Worm (Caenorhabditis elegans) whole organism, late embryonic: ENCODE data around the gene Y47D7A.3.

Experiments used
- C08G9.2 ChIP-seq: sonication (generic microtip); optimal IDR thresholded peaks from 2 replicates; lab custom pipeline; 2016; ENCODE audit warnings: mild to moderate bottlenecking, missing genetic modification characterization, moderate library complexity, missing compliant biosample characterization
- C38D4.7 ChIP-seq: fragments of 200-800 bp; sonication (Bioruptor generic); optimal IDR thresholded peaks from 2 replicates; lab custom pipeline; 2018; ENCODE audit warnings: mild to moderate bottlenecking, missing genetic modification characterization, moderate library complexity, missing compliant biosample characterization
- K02D7.2 ChIP-seq: sonication (generic microtip); optimal IDR thresholded peaks from 2 replicates; lab custom pipeline; 2017; ENCODE audit warnings: mild to moderate bottlenecking, missing genetic modification characterization, missing compliant biosample characterization
- K09A11.1 ChIP-seq: sonication (generic microtip); optimal IDR thresholded peaks from 2 replicates; lab custom pipeline; 2017; ENCODE audit warnings: antibody characterized with exemption, mild to moderate bottlenecking, missing genetic modification characterization, missing compliant biosample characterization; ENCODE audit not compliant: insufficient read depth
- Y22D7AL.16 ChIP-seq: sonication (generic microtip); optimal IDR thresholded peaks from 2 replicates; lab custom pipeline; 2016; ENCODE audit warnings: missing genetic modification characterization, missing compliant biosample characterization
- ceh-14 ChIP-seq: sonication (generic microtip); optimal IDR thresholded peaks from 2 replicates; lab custom pipeline; 2016; ENCODE audit warnings: missing genotype, missing genetic modification characterization, missing compliant biosample characterization
- ceh-2 ChIP-seq: sonication (generic microtip); optimal IDR thresholded peaks from 2 replicates; lab custom pipeline; 2016; ENCODE audit warnings: missing genotype, missing genetic modification characterization, missing compliant biosample characterization
- ceh-22 ChIP-seq: sonication (generic microtip); optimal IDR thresholded peaks from 2 replicates; lab custom pipeline; 2017; ENCODE audit warnings: missing biosample characterization, missing genetic modification characterization
- ceh-45 ChIP-seq: fragments of 200-800 bp; sonication (Bioruptor generic); IDR thresholded peaks from 2 replicates; pipeline ENCODE4 v1.3.6; 2022; ENCODE audit warnings: missing genetic modification reagents, missing genetic modification characterization, missing compliant biosample characterization
- ceh-48 ChIP-seq: sonication (generic microtip); optimal IDR thresholded peaks from 2 replicates; lab custom pipeline; 2016; ENCODE audit warnings: missing genetic modification characterization, inconsistent platforms, missing compliant biosample characterization
- ceh-6 ChIP-seq: fragments of 200-800 bp; sonication (Bioruptor generic); optimal IDR thresholded peaks from 2 replicates; lab custom pipeline; 2018; ENCODE audit warnings: mild to moderate bottlenecking, missing genetic modification characterization, missing compliant biosample characterization
- ceh-9 ChIP-seq: sonication (generic microtip); optimal IDR thresholded peaks from 2 replicates; lab custom pipeline; 2016; ENCODE audit warnings: mild to moderate bottlenecking, missing genetic modification characterization, inconsistent platforms, missing compliant biosample characterization
- che-1 ChIP-seq: sonication (generic microtip); optimal IDR thresholded peaks from 2 replicates; lab custom pipeline; 2016; ENCODE audit warnings: mild to moderate bottlenecking, missing genetic modification characterization, missing compliant biosample characterization
- dmd-4 ChIP-seq: sonication (generic microtip); optimal IDR thresholded peaks from 2 replicates; lab custom pipeline; 2016; ENCODE audit warnings: borderline replicate concordance, missing genetic modification characterization, missing compliant biosample characterization
- dve-1 ChIP-seq: sonication (generic microtip); optimal IDR thresholded peaks from 2 replicates; lab custom pipeline; 2017; ENCODE audit warnings: antibody characterized with exemption, mild to moderate bottlenecking, missing genetic modification characterization, missing compliant biosample characterization
- elt-4 ChIP-seq: sonication (generic microtip); optimal IDR thresholded peaks from 2 replicates; lab custom pipeline; 2016; ENCODE audit warnings: missing genetic modification characterization, missing compliant biosample characterization
- eyg-1 ChIP-seq: sonication (generic microtip); optimal IDR thresholded peaks from 2 replicates; lab custom pipeline; 2016; ENCODE audit warnings: missing genotype, missing genetic modification characterization, missing compliant biosample characterization
- fax-1 ChIP-seq: sonication (generic microtip); optimal IDR thresholded peaks from 2 replicates; lab custom pipeline; 2016; ENCODE audit warnings: missing genotype, missing genetic modification characterization, missing compliant biosample characterization
- hlh-15 ChIP-seq: sonication (generic microtip); optimal IDR thresholded peaks from 2 replicates; lab custom pipeline; 2016; ENCODE audit warnings: missing genetic modification characterization, missing compliant biosample characterization
- lim-6 ChIP-seq: sonication (generic microtip); optimal IDR thresholded peaks from 2 replicates; lab custom pipeline; 2016; ENCODE audit warnings: missing genetic modification characterization, missing compliant biosample characterization
- lin-11 ChIP-seq: fragments of 200-800 bp; sonication (Bioruptor generic); optimal IDR thresholded peaks from 2 replicates; lab custom pipeline; 2018; ENCODE audit warnings: mild to moderate bottlenecking, missing genetic modification characterization, missing compliant biosample characterization
- madf-2 ChIP-seq: sonication (generic microtip); optimal IDR thresholded peaks from 2 replicates; lab custom pipeline; 2017; ENCODE audit warnings: missing genetic modification characterization, missing compliant biosample characterization
- mec-3 ChIP-seq: sonication (generic microtip); optimal IDR thresholded peaks from 2 replicates; lab custom pipeline; 2016; ENCODE audit warnings: borderline replicate concordance, missing genetic modification characterization, missing compliant biosample characterization
- npax-4 ChIP-seq: sonication (generic microtip); optimal IDR thresholded peaks from 2 replicates; lab custom pipeline; 2016; ENCODE audit warnings: missing genetic modification characterization, missing compliant biosample characterization
- odd-2 ChIP-seq: sonication (generic microtip); optimal IDR thresholded peaks from 2 replicates; lab custom pipeline; 2017; ENCODE audit warnings: antibody characterized with exemption, mild to moderate bottlenecking, missing genetic modification characterization, missing compliant biosample characterization
- pag-3 ChIP-seq: sonication (generic microtip); optimal IDR thresholded peaks from 2 replicates; lab custom pipeline; 2016; ENCODE audit warnings: missing compliant biosample characterization, missing genetic modification characterization, borderline replicate concordance
- pax-1 ChIP-seq: fragments of 150-350 bp; optimal IDR thresholded peaks from 2 replicates; lab custom pipeline; 2014; ENCODE audit warnings: missing biosample characterization, missing genetic modification characterization
- pha-2 ChIP-seq: sonication (generic microtip); optimal IDR thresholded peaks from 2 replicates; lab custom pipeline; 2017; ENCODE audit warnings: mild to moderate bottlenecking, missing genetic modification characterization, missing compliant biosample characterization
- pha-4 ChIP-seq: fragments of 150-350 bp; optimal IDR thresholded peaks from 2 replicates; lab custom pipeline; 2018; ENCODE audit warnings: missing biosample characterization, missing genetic modification reagents, missing genetic modification characterization
- pqm-1 ChIP-seq: sonication (generic microtip); optimal IDR thresholded peaks from 2 replicates; lab custom pipeline; 2016; ENCODE audit warnings: missing genetic modification characterization, missing compliant biosample characterization
- pros-1 ChIP-seq: fragments of 150-350 bp; optimal IDR thresholded peaks from 2 replicates; lab custom pipeline; 2014; ENCODE audit warnings: missing biosample characterization, missing genetic modification reagents, missing genetic modification characterization
- rnt-1 ChIP-seq: sonication (generic microtip); optimal IDR thresholded peaks from 2 replicates; lab custom pipeline; 2016; ENCODE audit warnings: missing genetic modification characterization, missing compliant biosample characterization
- sdc-2 ChIP-seq: sonication (generic microtip); optimal IDR thresholded peaks from 2 replicates; lab custom pipeline; 2016; ENCODE audit warnings: missing genotype, missing genetic modification characterization, missing compliant biosample characterization
- sox-2 ChIP-seq: fragments of 200-800 bp; sonication (Bioruptor generic); IDR thresholded peaks from 2 replicates; pipeline ENCODE4 v1.3.6; 2022; ENCODE audit warnings: missing genetic modification reagents, missing genetic modification characterization, missing compliant biosample characterization
- sox-4 ChIP-seq: sonication (generic microtip); optimal IDR thresholded peaks from 2 replicates; lab custom pipeline; 2017; ENCODE audit warnings: mild to moderate bottlenecking, missing genetic modification characterization, inconsistent platforms, missing compliant biosample characterization
- tbx-2 ChIP-seq: sonication (generic microtip); optimal IDR thresholded peaks from 2 replicates; lab custom pipeline; 2016; ENCODE audit warnings: missing genetic modification characterization, missing compliant biosample characterization
- ttx-3 ChIP-seq: sonication (generic microtip); optimal IDR thresholded peaks from 2 replicates; lab custom pipeline; 2016; ENCODE audit warnings: missing genetic modification reagents, missing genetic modification characterization, missing compliant biosample characterization
- unc-3 ChIP-seq, 2 experiments: fragments of 200-800 bp in 1 of 2; sonication (Bioruptor generic) in 1 of 2; sonication (generic microtip) in 1 of 2; conservative IDR thresholded peaks in 1 of 2; optimal IDR thresholded peaks in 1 of 2; 2 replicates each; pipeline versions ENCODE4 v1.3.6 to Lab custom; 2016 to 2022; ENCODE audit warnings: missing compliant biosample characterization in 2 of 2, missing genetic modification characterization in 2 of 2, missing genetic modification reagents in 1 of 2
- unc-42 ChIP-seq: sonication (generic microtip); optimal IDR thresholded peaks from 2 replicates; lab custom pipeline; 2016; ENCODE audit warnings: missing genotype, missing genetic modification characterization, missing compliant biosample characterization
- unc-55 ChIP-seq: sonication (generic microtip); optimal IDR thresholded peaks from 2 replicates; lab custom pipeline; 2017; ENCODE audit warnings: missing biosample characterization, missing genetic modification reagents, missing genetic modification characterization
- unc-86 ChIP-seq: sonication (generic microtip); optimal IDR thresholded peaks from 2 replicates; lab custom pipeline; 2016; ENCODE audit warnings: missing genetic modification characterization, missing compliant biosample characterization
- zip-5 ChIP-seq: sonication (generic microtip); optimal IDR thresholded peaks from 2 replicates; lab custom pipeline; 2016; ENCODE audit warnings: missing genetic modification characterization, missing compliant biosample characterization

The Y47D7A.3 gene

DNA sequence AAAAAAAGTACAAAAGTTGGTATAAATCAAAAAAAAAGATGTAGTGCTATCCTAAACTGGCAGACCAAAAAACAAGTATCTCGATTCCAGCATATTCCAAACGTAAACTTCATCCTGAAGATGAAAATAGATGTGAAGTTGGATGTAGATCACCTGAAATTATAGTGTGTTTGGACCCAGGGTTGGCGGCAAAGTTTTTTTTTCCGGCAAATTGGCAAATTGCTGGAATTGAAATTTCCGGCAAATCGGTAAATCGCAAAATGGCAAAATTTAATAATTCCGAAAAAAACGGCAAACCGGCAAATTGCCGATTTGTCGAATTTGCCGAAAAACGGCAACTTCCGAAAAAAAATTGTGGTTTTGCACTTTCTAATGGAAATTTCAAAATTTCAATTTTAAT lies 26.3 kb upstream of the Y47D7A.3 start, which contains the start of gene F13A2.2:
Gene F13A2.2 (minus strand): TSS at position 101 of the 400 bp plus-strand sequence.
- TF ChIP-seq hlh-15 (no peak), pha-2 (no peak), mec-3 (tag; lab: Kevin White, UChicago) (no peak), unc-55 (no peak), npax-4 (no peak), elt-4 (no peak), ceh-6 (GFP tag; lab: Kevin White, UChicago) (no peak), ttx-3 (tag; lab: Kevin White, UChicago) (no peak)

DNA sequence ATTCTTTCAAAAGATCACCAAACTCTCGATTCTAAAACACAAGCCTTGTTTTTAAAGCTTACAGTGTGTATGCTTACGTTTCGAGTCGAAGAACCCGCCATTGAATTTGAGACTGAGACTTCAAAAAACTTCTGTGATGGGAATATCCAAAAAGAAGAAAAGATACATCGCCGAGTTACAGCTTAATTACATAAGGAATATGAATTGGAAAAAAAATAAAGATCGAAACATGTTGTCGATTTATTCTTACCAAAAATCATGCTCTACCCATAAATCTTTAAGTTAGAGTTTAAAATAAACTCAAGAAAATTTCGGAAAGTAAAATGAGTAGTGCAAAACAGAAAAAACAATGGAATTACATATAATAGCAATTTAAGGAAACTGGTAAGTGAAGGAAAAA lies 24.6 kb upstream of the Y47D7A.3 start, which contains the start of gene F13A2.10:
Gene F13A2.10 (minus strand): TSS at position 101 of the 400 bp plus-strand sequence.
- TF ChIP-seq pax-1 (tag; lab: Kevin White, UChicago) (no peak), ceh-14 (tag; lab: Kevin White, UChicago) (no peak), pag-3 (no peak), fax-1 (no peak), C08G9.2 (tag; lab: Kevin White, UChicago) (no peak), rnt-1 (tag; lab: Kevin White, UChicago) (no peak), K09A11.1 (tag; lab: Kevin White, UChicago) (no peak), ceh-2 (no peak), dve-1 (tag; lab: Kevin White, UChicago) (no peak), pha-4 (tag; lab: Kevin White, UChicago) (no peak), ttx-3 (tag; lab: Kevin White, UChicago) (no peak), Y22D7AL.16 (tag; lab: Kevin White, UChicago) (no peak), unc-3 (GFP tag; conservative IDR thresholded peaks at IDR 0.05; lab: Robert Waterston, UW) (no peak), unc-3 (tag; optimal IDR thresholded peaks at IDR 0.05; lab: Kevin White, UChicago) (no peak)

DNA sequence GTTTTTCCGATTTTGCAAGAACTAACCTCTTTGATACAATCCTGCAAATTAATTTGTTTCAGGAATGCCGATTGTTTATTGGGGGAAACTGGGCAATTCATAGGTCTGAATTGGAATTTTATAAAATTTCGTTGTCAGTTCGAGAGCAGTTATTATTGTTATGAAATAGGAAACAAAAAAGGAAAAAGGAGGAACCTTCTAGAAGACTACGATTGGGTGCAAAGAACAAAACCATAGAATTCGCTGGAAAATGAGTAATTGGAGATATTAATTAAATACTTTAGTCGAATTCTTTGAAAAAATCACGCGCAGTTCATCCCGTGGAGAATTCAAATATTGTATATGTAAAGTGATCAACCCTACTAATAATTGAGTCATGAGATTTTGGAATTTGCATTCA lies 23.3 kb upstream of the Y47D7A.3 start, which contains the start of gene F13A2.9:
Gene F13A2.9 (minus strand): TSS at position 101 of the 400 bp plus-strand sequence.
- TF ChIP-seq pax-1 (tag; lab: Kevin White, UChicago) (no peak), K09A11.1 (tag; lab: Kevin White, UChicago) (no peak), sdc-2 (tag; lab: Kevin White, UChicago) (no peak), dmd-4 (tag; lab: Kevin White, UChicago) (no peak), pqm-1 (no peak), lin-11 (tag; lab: Kevin White, UChicago) (no peak), che-1 (no peak), odd-2 (no peak), C08G9.2 (tag; lab: Kevin White, UChicago) (no peak), zip-5 (no peak), ceh-2 (no peak), Y22D7AL.16 (tag; lab: Kevin White, UChicago) (no peak), lim-6 (no peak), K02D7.2 (tag; lab: Kevin White, UChicago) (no peak), sox-2 (no peak), madf-2 (no peak), pros-1 (tag; lab: Kevin White, UChicago) (no peak), unc-42 (tag; lab: Kevin White, UChicago) (no peak)

DNA sequence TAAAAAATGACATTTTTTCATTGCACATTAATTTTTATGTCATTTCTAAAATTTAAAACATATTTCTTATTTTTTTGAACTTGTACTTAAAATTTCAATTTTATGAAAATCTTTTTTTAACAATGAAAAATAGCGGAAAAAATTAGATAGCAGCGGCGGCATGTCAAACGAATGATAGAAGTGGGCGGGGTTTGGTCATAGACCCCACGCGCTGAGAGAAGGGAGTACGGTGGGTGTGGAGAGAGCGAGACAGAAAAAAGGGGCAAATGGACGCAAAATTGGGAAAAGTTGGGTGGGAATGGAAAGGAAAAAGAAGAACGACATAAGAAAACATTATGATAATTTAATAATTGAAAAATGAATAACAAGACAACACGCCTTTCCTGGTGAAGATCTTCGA lies 22.8 kb upstream of the Y47D7A.3 start:
- no peak for TF ChIP-seq eyg-1 (tag; lab: Kevin White, UChicago)
- TF ChIP-seq unc-3 (GFP tag; conservative IDR thresholded peaks at IDR 0.05; lab: Robert Waterston, UW): no peak
- no peak for TF ChIP-seq unc-3 (tag; optimal IDR thresholded peaks at IDR 0.05; lab: Kevin White, UChicago)
- TF ChIP-seq sox-4 (tag; lab: Kevin White, UChicago): no peak
- no peak for TF ChIP-seq ceh-22 (tag; lab: Kevin White, UChicago)
- TF ChIP-seq lin-11 (tag; lab: Kevin White, UChicago): no peak
- no peak for TF ChIP-seq hlh-15
- no peak for TF ChIP-seq tbx-2
- no peak for TF ChIP-seq unc-86 (tag; lab: Kevin White, UChicago)
- TF ChIP-seq pha-2: no peak
- TF ChIP-seq ceh-14 (tag; lab: Kevin White, UChicago): no peak
- no peak for TF ChIP-seq unc-42 (tag; lab: Kevin White, UChicago)
- no peak for TF ChIP-seq ceh-9 (tag; lab: Kevin White, UChicago)
- TF ChIP-seq K02D7.2 (tag; lab: Kevin White, UChicago): no peak
- no peak for TF ChIP-seq sdc-2 (tag; lab: Kevin White, UChicago)
- no peak for TF ChIP-seq C38D4.7 (GFP tag; lab: Kevin White, UChicago)
- TF ChIP-seq ceh-45: no peak
- no peak for TF ChIP-seq ceh-48 (tag; lab: Kevin White, UChicago)
